Worm (Caenorhabditis elegans): ENCODE results near the gene tag-244.

tag-244 gene

ce11 chrIV:1595802-1596201 is 45.1 kb downstream of the tag-244 start, which contains the start of gene npp-8 (continued):
- TF ChIP-seq mel-28 (tag; optimal IDR thresholded peaks at IDR 0.05; ENCODE audit: borderline replicate concordance) = peak; percentile 25
- TF ChIP-seq T26A5.8 (tag; optimal IDR thresholded peaks at IDR 0.05) = no peak
- TF ChIP-seq F55B11.4 (tag; optimal IDR thresholded peaks at IDR 0.05; ENCODE audit: borderline replicate concordance, insufficient read depth) = no peak
- no peak for TF ChIP-seq hlh-26 (GFP tag; conservative IDR thresholded peaks at IDR 0.05)
- peak; percentile 80 for TF ChIP-seq ekl-4 (GFP tag; IDR thresholded peaks at IDR 0.05)
- peak; percentile 89 for TF ChIP-seq lin-40 (tag; optimal IDR thresholded peaks at IDR 0.05)
- TF ChIP-seq lsl-1 (GFP tag; optimal IDR thresholded peaks at IDR 0.05) = peak; percentile 78
- no peak for TF ChIP-seq fkh-3 (tag; optimal IDR thresholded peaks at IDR 0.05)
- no peak for TF ChIP-seq ama-1 (optimal IDR thresholded peaks at IDR 0.05)
- no peak for TF ChIP-seq ama-1 (GFP tag; optimal IDR thresholded peaks at IDR 0.05)
- peak; percentile 20 for TF ChIP-seq ets-4 (GFP tag; optimal IDR thresholded peaks at IDR 0.05)
- peak; percentile 89 for TF ChIP-seq F23B12.7 (tag; optimal IDR thresholded peaks at IDR 0.05; ENCODE audit: insufficient read depth)
- TF ChIP-seq Y56A3A.18 (GFP tag; IDR thresholded peaks at IDR 0.05) = no peak
- TF ChIP-seq nhr-27 (tag; optimal IDR thresholded peaks at IDR 0.05) = no peak
- TF ChIP-seq tbx-9 (tag; optimal IDR thresholded peaks at IDR 0.05; ENCODE audit: borderline replicate concordance) = no peak
- TF ChIP-seq nfyb-1 (GFP tag; IDR thresholded peaks at IDR 0.05) = peak; percentile 81
- peak; percentile 62 for TF ChIP-seq pha-4 (tag; optimal IDR thresholded peaks at IDR 0.05)
- peak; percentile 18 for TF ChIP-seq sptf-2 (GFP tag; optimal IDR thresholded peaks at IDR 0.05)
- TF ChIP-seq bed-1 (GFP tag; IDR thresholded peaks at IDR 0.05) = no peak
- TF ChIP-seq F49E8.2 (tag; optimal IDR thresholded peaks at IDR 0.05; ENCODE audit: insufficient read depth) = peak; percentile 79
- peak; percentile 59; the same call in 1 of the 2 replicates for TF ChIP-seq egl-44 (GFP tag; IDR thresholded peaks at IDR 0.05)
- peak; percentile 86 for TF ChIP-seq pbrm-1 (GFP tag; IDR thresholded peaks at IDR 0.05)
- TF ChIP-seq C06A6.2 (GFP tag; conservative IDR thresholded peaks at IDR 0.05) = peak; percentile 92
- peak; percentile 80 for TF ChIP-seq ztf-26 (tag; optimal IDR thresholded peaks at IDR 0.05)
- TF ChIP-seq dpff-1 (tag; optimal IDR thresholded peaks at IDR 0.05) = no peak
- TF ChIP-seq dox-1 (GFP tag; IDR thresholded peaks at IDR 0.05) = peak; percentile 96
- no peak for TF ChIP-seq sea-2 (GFP tag; IDR thresholded peaks at IDR 0.05)
- TF ChIP-seq ceh-100 (GFP tag; IDR thresholded peaks at IDR 0.05) = peak; percentile 89
- TF ChIP-seq lag-1 (GFP tag; IDR thresholded peaks at IDR 0.05) = no peak
- TF ChIP-seq ztf-18 (tag; optimal IDR thresholded peaks at IDR 0.05) = peak; percentile 54
- TF ChIP-seq hmg-1.2 (GFP tag; IDR thresholded peaks at IDR 0.05) = peak; percentile 70
- peak; percentile 91 for TF ChIP-seq D2030.7 (GFP tag; IDR thresholded peaks at IDR 0.05)
- TF ChIP-seq egl-18 (GFP tag; IDR thresholded peaks at IDR 0.05) = 0 out of 2 replicates have a peak, but pooled peaks have one; percentile 39
- TF ChIP-seq atf-7 (tag; optimal IDR thresholded peaks at IDR 0.05) = peak; percentile 33
- TF ChIP-seq F39B2.1 (GFP tag; IDR thresholded peaks at IDR 0.05) = no peak
- peak; percentile 62 for TF ChIP-seq madf-10 (tag; optimal IDR thresholded peaks at IDR 0.05)
- peak; percentile 77 for TF ChIP-seq madf-8 (GFP tag; conservative IDR thresholded peaks at IDR 0.05)
- peak; percentile 57 for TF ChIP-seq hrde-1 (tag; optimal IDR thresholded peaks at IDR 0.05; ENCODE audit: borderline replicate concordance)
- TF ChIP-seq rec-8 (tag; optimal IDR thresholded peaks at IDR 0.05) = peak; percentile 14 to 56
- peak; percentile 75; the same call in 1 of the 2 replicates for TF ChIP-seq aptf-2 (GFP tag; conservative IDR thresholded peaks at IDR 0.05)
- no peak for TF ChIP-seq F57A8.1 (GFP tag; optimal IDR thresholded peaks at IDR 0.05)
- TF ChIP-seq athp-1 (tag; optimal IDR thresholded peaks at IDR 0.05) = peak; percentile 92
- TF ChIP-seq nfya-2 (GFP tag; IDR thresholded peaks at IDR 0.05) = no peak
- 0 out of 2 replicates have a peak, but pooled peaks have one; percentile 39 for TF ChIP-seq ceh-40 (GFP tag; IDR thresholded peaks at IDR 0.05)
- peak; percentile 93 for TF ChIP-seq Y53G8AR.9 (GFP tag; conservative IDR thresholded peaks at IDR 0.05)
- no peak for TF ChIP-seq nhr-179 (tag; optimal IDR thresholded peaks at IDR 0.05)
- TF ChIP-seq Y95B8A.8 (GFP tag; IDR thresholded peaks at IDR 0.05) = peak; percentile 91
- TF ChIP-seq ztf-28 (GFP tag; IDR thresholded peaks at IDR 0.05) = peak; percentile 67; the same call in 1 of the 2 replicates
- TF ChIP-seq mxl-1 (tag; optimal IDR thresholded peaks at IDR 0.05) = no peak
